Fruit fly (Drosophila melanogaster) whole organism, adult: ENCODE results near the gene Ror.

Experiments
- CG11617 ChIP-seq: fragments of 200-800 bp; sonication (Bioruptor generic); optimal IDR thresholded peaks from 2 replicates; lab custom pipeline; 2017; ENCODE audit warnings: mild to moderate bottlenecking, missing biosample characterization, missing genetic modification reagents, missing genetic modification characterization
- CG12768 ChIP-seq: fragments of 200-800 bp; sonication (Bioruptor generic); optimal IDR thresholded peaks from 2 replicates; lab custom pipeline; 2017; ENCODE audit warnings: missing biosample characterization, missing genetic modification characterization, mild to moderate bottlenecking, moderate library complexity, missing genetic modification reagents
- CG14711 ChIP-seq: fragments of 200-800 bp; sonication (Bioruptor generic); optimal IDR thresholded peaks from 2 replicates; lab custom pipeline; 2018; ENCODE audit warnings: missing biosample characterization, mild to moderate bottlenecking, missing genetic modification characterization, moderate library complexity
- CG1620 ChIP-seq: fragments of 200-800 bp; sonication (Bioruptor generic); optimal IDR thresholded peaks from 2 replicates; lab custom pipeline; 2016; ENCODE audit warnings: missing biosample characterization, missing genetic modification characterization
- CG33017 ChIP-seq: fragments of 200-800 bp; sonication (Bioruptor generic); optimal IDR thresholded peaks from 2 replicates; lab custom pipeline; 2018; ENCODE audit warnings: missing biosample characterization, mild to moderate bottlenecking, missing genetic modification characterization, moderate library complexity
- CG5204 ChIP-seq: fragments of 200-800 bp; sonication (Bioruptor generic); optimal IDR thresholded peaks from 2 replicates; lab custom pipeline; 2016; ENCODE audit warnings: missing biosample characterization, missing genetic modification characterization
- CG7045 ChIP-seq: fragments of 200-800 bp; sonication (Bioruptor generic); optimal IDR thresholded peaks from 2 replicates; lab custom pipeline; 2017; ENCODE audit warnings: missing biosample characterization, mild to moderate bottlenecking, missing genetic modification characterization
- CG7101 ChIP-seq: fragments of 200-800 bp; sonication (Bioruptor generic); optimal IDR thresholded peaks from 2 replicates; lab custom pipeline; 2018; ENCODE audit warnings: missing biosample characterization, mild to moderate bottlenecking, missing genetic modification characterization, moderate library complexity
- Clk ChIP-seq: fragments of 200-800 bp; sonication (Bioruptor generic); optimal IDR thresholded peaks from 2 replicates; lab custom pipeline; 2017; ENCODE audit warnings: missing biosample characterization, missing genetic modification characterization
- Crg-1 ChIP-seq: fragments of 200-800 bp; sonication (Bioruptor generic); optimal IDR thresholded peaks from 2 replicates; lab custom pipeline; 2016; ENCODE audit warnings: missing biosample characterization, missing genetic modification characterization
- Hr96 ChIP-seq: fragments of 200-800 bp; sonication (Bioruptor generic); optimal IDR thresholded peaks from 2 replicates; lab custom pipeline; 2016; ENCODE audit warnings: missing biosample characterization, missing genetic modification characterization
- Mnt ChIP-seq: fragments of 200-800 bp; sonication (Bioruptor generic); optimal IDR thresholded peaks from 2 replicates; lab custom pipeline; 2016; ENCODE audit warnings: missing biosample characterization, mild to moderate bottlenecking, missing genetic modification characterization
- bab1 ChIP-seq: fragments of 200-800 bp; sonication (Bioruptor generic); optimal IDR thresholded peaks from 3 replicates; lab custom pipeline; 2019; ENCODE audit warnings: missing biosample characterization, mild to moderate bottlenecking, missing genetic modification characterization, moderate library complexity
- cic ChIP-seq: fragments of 200-800 bp; sonication (Bioruptor generic); optimal IDR thresholded peaks from 2 replicates; lab custom pipeline; 2017; ENCODE audit warnings: missing biosample characterization, mild to moderate bottlenecking, missing genetic modification characterization, moderate library complexity
- cnc ChIP-seq, 2 experiments: fragments of >200 bp; optimal IDR thresholded peaks; 2 replicates each; lab custom pipeline; 2017
- kay ChIP-seq: fragments of 200-800 bp; sonication (Bioruptor generic); peaks from one replicate; lab custom pipeline; 2016; ENCODE audit warnings: missing biosample characterization, missing genetic modification characterization, borderline replicate concordance
- ovo ChIP-seq: fragments of 200-800 bp; sonication (Bioruptor generic); optimal IDR thresholded peaks from 2 replicates; lab custom pipeline; 2016; ENCODE audit warnings: missing biosample characterization, missing genetic modification characterization
- pad ChIP-seq: fragments of 200-800 bp; sonication (Bioruptor generic); optimal IDR thresholded peaks from 3 replicates; lab custom pipeline; 2017; ENCODE audit warnings: missing biosample characterization, missing genetic modification characterization, mild to moderate bottlenecking, moderate library complexity, missing genetic modification reagents
- tj ChIP-seq: fragments of 200-800 bp; sonication (Bioruptor generic); optimal IDR thresholded peaks from 3 replicates; lab custom pipeline; 2017; ENCODE audit warnings: missing biosample characterization, mild to moderate bottlenecking, missing genetic modification characterization, moderate library complexity
- toe ChIP-seq: fragments of 200-800 bp; sonication (Bioruptor generic); optimal IDR thresholded peaks from 2 replicates; lab custom pipeline; 2016; ENCODE audit warnings: missing biosample characterization, missing genetic modification characterization

The Ror gene

DNA sequence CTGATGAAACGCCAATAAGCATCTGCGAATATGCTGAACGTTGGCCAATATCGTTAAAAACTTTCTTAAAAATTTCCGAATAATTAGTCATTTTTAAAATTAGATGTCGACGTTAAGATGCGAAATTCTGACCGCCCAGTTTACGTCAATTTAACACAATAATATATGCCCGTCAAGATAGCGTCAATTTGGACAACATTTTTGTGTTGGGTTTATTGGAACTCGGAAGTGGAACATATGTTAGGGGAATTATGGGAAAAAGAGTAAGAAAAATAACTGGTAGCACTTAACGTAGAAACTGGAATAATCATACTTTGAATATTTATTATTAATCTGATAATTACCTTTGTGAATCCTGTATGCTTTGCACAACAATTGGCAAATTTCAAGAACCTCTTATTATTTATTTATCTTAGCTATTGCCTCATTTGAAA is 4.1 kb downstream of the Ror start, which contains the start of gene CG5676:
Gene CG5676, minus strand, starts transcription at position 167 of the 434 bp plus-strand sequence.
- TF ChIP-seq kay, result peak; percentile 92
- no peak for TF ChIP-seq CG7101 (tag; lab: Kevin White, UChicago)
- no peak for TF ChIP-seq tj (GFP tag; lab: Kevin White, UChicago)
- no peak for TF ChIP-seq CG14711 (tag; lab: Kevin White, UChicago)
- TF ChIP-seq bab1 (GFP tag; lab: Kevin White, UChicago), result peak; percentile 51
- TF ChIP-seq pad, result no peak

DNA sequence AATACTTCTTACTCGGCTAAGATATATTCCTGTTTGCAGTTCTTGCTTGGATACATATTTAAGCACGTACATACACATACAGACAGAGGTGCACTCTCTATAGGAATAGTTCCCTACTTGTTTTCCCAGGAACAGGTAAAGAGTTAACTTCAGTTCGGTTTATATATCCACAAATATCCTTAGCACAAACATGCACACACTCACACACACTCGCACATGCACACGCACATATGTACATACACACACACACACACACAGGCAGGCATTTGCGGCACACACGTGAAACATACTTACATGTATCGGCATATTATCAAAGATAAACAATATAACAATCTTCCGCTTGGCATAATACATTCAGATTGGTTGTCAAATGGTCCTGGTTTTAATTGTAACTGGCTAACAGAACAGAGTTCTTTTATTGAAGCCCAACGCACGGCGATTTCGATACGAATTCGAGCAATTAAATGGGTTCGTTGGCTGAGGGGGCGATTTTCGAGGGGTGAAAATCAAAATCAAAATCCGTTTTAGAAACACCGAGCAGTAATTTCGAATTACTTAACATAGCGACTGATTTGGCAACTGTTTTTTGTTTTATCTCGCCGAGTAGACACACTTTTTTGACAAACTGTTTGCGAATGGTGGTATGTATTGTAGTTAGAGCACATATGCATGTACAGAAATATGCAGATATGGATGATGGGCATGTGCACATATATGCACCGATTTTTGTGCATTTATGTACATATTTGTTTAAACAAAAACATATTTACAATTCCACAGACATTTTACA is 8.5 kb downstream of the Ror start:
- TF ChIP-seq cnc (optimal IDR thresholded peaks at IDR 0.05; lab: Kevin White, UChicago) (no peak), CG5204 (GFP tag; lab: Kevin White, UChicago) (no peak), cic (GFP tag; lab: Kevin White, UChicago) (no peak), kay (no peak), pad (no peak), CG7045 (GFP tag; lab: Kevin White, UChicago) (no peak)

dm6 chr2L:10260750-10261493 is 9.3 kb downstream of the Ror start, which contains the start of gene Pten:
Gene Pten (minus strand): TSS chr2L:10261049.
- TF ChIP-seq tj (GFP tag; lab: Kevin White, UChicago) (peak; percentile 40), cic (GFP tag; lab: Kevin White, UChicago) (no peak), Hr96 (GFP tag; lab: Kevin White, UChicago) (no peak), Crg-1 (GFP tag; lab: Kevin White, UChicago) (no peak), CG33017 (tag; lab: Kevin White, UChicago) (peak; percentile 28), Clk (GFP tag; lab: Kevin White, UChicago) (no peak), pad (peak; percentile 12), kay (peak; percentile 91), CG14711 (tag; lab: Kevin White, UChicago) (peak; percentile 73), CG11617 (GFP tag; lab: Kevin White, UChicago) (peak; percentile 27), CG7101 (tag; lab: Kevin White, UChicago) (peak; percentile 47), cnc (optimal IDR thresholded peaks at IDR 0.05; lab: Kevin White, UChicago) (no peak), CG12768 (GFP tag; lab: Kevin White, UChicago) (peak; percentile 66), toe (GFP tag; lab: Kevin White, UChicago) (no peak), ovo (GFP tag; lab: Kevin White, UChicago) (no peak), CG7045 (GFP tag; lab: Kevin White, UChicago) (peak; percentile 61), bab1 (GFP tag; lab: Kevin White, UChicago) (peak; percentile 46), Mnt (GFP tag; lab: Kevin White, UChicago) (peak; percentile 21)

DNA sequence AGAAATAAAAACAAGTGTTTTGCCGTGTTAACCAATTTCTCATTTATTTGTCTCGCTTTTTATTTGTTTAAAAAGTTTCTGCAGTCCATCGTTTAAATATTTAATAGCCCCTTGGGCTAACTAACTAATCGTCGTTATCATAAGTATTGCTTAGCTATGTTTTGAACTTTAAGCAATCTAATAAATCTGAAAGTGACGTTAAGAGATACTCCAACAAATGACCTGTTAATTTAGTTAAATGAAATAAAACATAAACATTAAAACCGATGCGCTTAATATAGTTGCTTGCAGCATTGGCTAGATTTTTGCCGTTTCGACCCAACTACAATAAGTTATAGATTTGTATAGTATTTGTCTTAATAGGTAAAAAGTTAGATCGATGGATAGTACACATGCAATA is 10.1 kb downstream of the Ror start:
- TF ChIP-seq tj (GFP tag; lab: Kevin White, UChicago), result no peak
- no peak for TF ChIP-seq cnc (optimal IDR thresholded peaks at IDR 0.05; lab: Kevin White, UChicago)
- TF ChIP-seq kay, result peak; percentile 91
- TF ChIP-seq CG1620 (GFP tag; lab: Kevin White, UChicago), result no peak
- no peak for TF ChIP-seq CG11617 (GFP tag; lab: Kevin White, UChicago)
- TF ChIP-seq CG7045 (GFP tag; lab: Kevin White, UChicago), result no peak
- no peak for TF ChIP-seq toe (GFP tag; lab: Kevin White, UChicago)
- TF ChIP-seq CG33017 (tag; lab: Kevin White, UChicago), result no peak

dm6 chr2L:10263343-10263744 is 11.7 kb downstream of the Ror start, which contains the start of gene Rsf1:
Gene Rsf1 (minus strand): TSS chr2L:10263554.
- TF ChIP-seq CG12768 (GFP tag; lab: Kevin White, UChicago) (no peak), CG1620 (GFP tag; lab: Kevin White, UChicago) (no peak), CG5204 (GFP tag; lab: Kevin White, UChicago) (no peak), CG7101 (tag; lab: Kevin White, UChicago) (no peak), Mnt (GFP tag; lab: Kevin White, UChicago) (no peak), CG11617 (GFP tag; lab: Kevin White, UChicago) (no peak), cnc (optimal IDR thresholded peaks at IDR 0.05; lab: Kevin White, UChicago) (no peak)

dm6 chr2L:10263830-10264634 is 12.4 kb downstream of the Ror start, which contains the start of gene REPTOR-BP:
Gene REPTOR-BP (plus strand): TSS chr2L:10264125.
- TF ChIP-seq CG14711 (tag; lab: Kevin White, UChicago) (peak; percentile 20), CG11617 (GFP tag; lab: Kevin White, UChicago) (no peak), bab1 (GFP tag; lab: Kevin White, UChicago) (peak; percentile 46), kay (peak; percentile 75), pad (no peak), Clk (GFP tag; lab: Kevin White, UChicago) (no peak)
